Worm (Caenorhabditis elegans): ENCODE data around the gene str-67.
A peak's percentile ranks its signal among the peaks of the same experiment; 100 is the strongest.

The str-67 gene

DNA sequence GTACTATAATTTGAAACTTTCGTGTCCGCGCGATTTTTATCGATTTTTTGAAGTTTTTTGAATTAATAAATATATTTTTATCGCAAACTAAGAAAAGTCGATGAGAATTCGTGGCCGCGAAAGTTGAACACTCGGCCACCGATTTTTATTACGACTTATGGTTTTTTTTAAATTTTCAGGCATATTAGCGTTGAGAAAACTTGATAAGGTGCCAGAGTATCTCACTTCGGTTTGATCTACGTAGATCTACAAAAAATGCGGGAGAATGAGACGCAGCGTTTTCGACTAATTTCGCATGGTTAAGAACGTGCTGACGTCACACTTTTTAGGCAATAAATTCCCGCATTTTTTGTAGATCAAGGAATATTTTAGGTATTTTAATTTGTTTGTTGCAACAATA is 41.0 kb downstream of the str-67 start, which contains the start of gene pei-2:
TSS of gene pei-2 (minus strand) at position 101 of the 400 bp plus-strand sequence.
- TF ChIP-seq tbx-2 (tag; optimal IDR thresholded peaks at IDR 0.05) = no peak
- TF ChIP-seq nhr-25 (tag; optimal IDR thresholded peaks at IDR 0.05) = no peak
- TF ChIP-seq ZK546.5 (tag; optimal IDR thresholded peaks at IDR 0.05) = no peak
- no peak for TF ChIP-seq lsy-12 (tag; optimal IDR thresholded peaks at IDR 0.05)
- no peak for TF ChIP-seq unc-62 (GFP tag; optimal IDR thresholded peaks at IDR 0.05)

DNA sequence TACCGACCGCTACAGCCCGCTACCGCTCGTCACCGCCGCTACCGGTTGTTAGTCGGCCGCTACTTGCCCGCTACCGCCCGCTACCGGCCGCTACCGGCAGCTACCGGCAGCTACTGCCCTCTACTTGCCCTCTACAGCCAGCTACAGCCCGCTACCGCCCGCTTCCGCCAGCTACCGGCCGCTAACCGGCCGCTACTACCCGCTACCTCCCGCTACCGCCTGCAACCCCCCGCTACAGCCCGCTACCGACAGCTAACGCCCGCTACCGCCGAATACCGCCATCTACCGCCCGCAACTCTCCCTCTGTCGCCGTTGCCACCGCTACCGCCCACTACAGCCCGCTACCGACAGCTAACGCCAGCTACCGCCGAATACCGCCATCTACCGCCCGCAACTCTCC is 42.9 kb downstream of the str-67 start:
- TF ChIP-seq nhr-12 (tag; optimal IDR thresholded peaks at IDR 0.05) (no peak), hmg-11 (tag; optimal IDR thresholded peaks at IDR 0.05) (no peak), R02D3.7 (tag; optimal IDR thresholded peaks at IDR 0.05) (no peak), ceh-28 (tag; optimal IDR thresholded peaks at IDR 0.05) (no peak), ceh-16 (tag; optimal IDR thresholded peaks at IDR 0.05) (no peak), ztf-11 (tag; optimal IDR thresholded peaks at IDR 0.05) (no peak), nhr-77 (tag; optimal IDR thresholded peaks at IDR 0.05) (no peak), ama-1 (optimal IDR thresholded peaks at IDR 0.05) (no peak), unc-62 (GFP tag; optimal IDR thresholded peaks at IDR 0.05) (no peak), aly-2 (tag; optimal IDR thresholded peaks at IDR 0.05) (no peak), nhr-237 (tag; optimal IDR thresholded peaks at IDR 0.05) (no peak), zag-1 (tag; optimal IDR thresholded peaks at IDR 0.05) (no peak), skn-1 (tag; optimal IDR thresholded peaks at IDR 0.05) (no peak), nfya-1 (tag; optimal IDR thresholded peaks at IDR 0.05; ENCODE audit: insufficient read depth) (no peak)

- no peak for TF ChIP-seq mml-1 (tag; optimal IDR thresholded peaks at IDR 0.05)
- TF ChIP-seq nfya-1 (tag; optimal IDR thresholded peaks at IDR 0.05; ENCODE audit: insufficient read depth) = peak; percentile 91
Observed at ce11 chrV:1017196-1017595, 47.2 kb downstream of the str-67 start.

DNA sequence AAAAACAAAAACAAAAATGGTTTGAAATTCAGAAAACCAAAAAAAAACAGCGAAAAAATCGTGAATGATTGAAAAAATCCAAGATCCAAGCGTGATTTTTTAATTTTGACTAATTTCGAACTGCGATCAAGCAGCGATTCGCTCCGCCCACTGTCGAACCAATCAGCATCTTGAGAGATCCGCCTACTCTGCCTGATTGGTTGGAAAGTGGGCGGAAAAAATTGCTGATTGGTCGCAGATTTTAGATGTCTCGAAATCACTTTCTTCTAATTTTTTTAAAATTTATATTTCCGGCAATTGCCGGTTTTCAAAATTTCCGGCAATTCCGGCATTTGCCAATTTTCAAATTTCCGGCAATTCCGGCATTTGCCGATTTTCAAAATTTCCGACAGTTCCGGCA is 49.2 kb downstream of the str-67 start:
- TF ChIP-seq pqm-1 (tag; optimal IDR thresholded peaks at IDR 0.05) (no peak), egl-27 (tag; optimal IDR thresholded peaks at IDR 0.05) (no peak), nhr-11 (tag; optimal IDR thresholded peaks at IDR 0.05) (no peak), eor-1 (tag; optimal IDR thresholded peaks at IDR 0.05) (no peak), daf-12 (tag; optimal IDR thresholded peaks at IDR 0.05) (no peak), nhr-25 (tag; optimal IDR thresholded peaks at IDR 0.05) (no peak), nfya-1 (tag; optimal IDR thresholded peaks at IDR 0.05; ENCODE audit: insufficient read depth) (peak; percentile 97), aly-2 (tag; optimal IDR thresholded peaks at IDR 0.05) (no peak)

DNA sequence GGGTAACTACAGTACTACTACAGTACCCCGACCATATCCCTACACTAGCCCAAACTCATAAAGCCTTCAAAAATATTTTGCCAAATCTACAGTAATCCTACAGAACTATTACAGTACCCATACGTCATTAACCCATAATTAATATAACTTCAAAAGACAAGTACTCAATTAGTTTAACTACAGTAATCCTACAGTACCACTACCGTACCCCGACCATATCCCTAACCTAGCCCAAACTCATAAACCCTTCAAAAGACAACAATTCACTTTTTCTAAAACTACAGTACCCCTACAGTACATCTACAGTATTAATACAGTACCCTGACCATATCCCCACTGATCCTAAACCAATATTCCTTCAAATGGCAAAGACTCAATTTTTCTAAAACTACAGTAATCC is 50.8 kb downstream of the str-67 start:
- TF ChIP-seq ztf-11 (tag; optimal IDR thresholded peaks at IDR 0.05) (no peak), eor-1 (tag; optimal IDR thresholded peaks at IDR 0.05) (no peak), unc-62 (GFP tag; optimal IDR thresholded peaks at IDR 0.05) (no peak), nhr-76 (tag; optimal IDR thresholded peaks at IDR 0.05) (no peak), nhr-237 (tag; optimal IDR thresholded peaks at IDR 0.05) (no peak), snpc-4 (tag; optimal IDR thresholded peaks at IDR 0.05) (no peak), nhr-67 (tag; optimal IDR thresholded peaks at IDR 0.05) (no peak), egl-5 (tag; optimal IDR thresholded peaks at IDR 0.05) (no peak), mml-1 (tag; optimal IDR thresholded peaks at IDR 0.05) (no peak), R02D3.7 (tag; optimal IDR thresholded peaks at IDR 0.05) (no peak), nhr-43 (tag; optimal IDR thresholded peaks at IDR 0.05; ENCODE audit: poor library complexity, severe bottlenecking) (no peak)
